Fruit fly (Drosophila melanogaster): ENCODE data around the gene Gdh.

Gene Gdh

dm6 chr3R:23921701-23922501 is 21.0 kb downstream of the Gdh start:
- no peak for TF ChIP-seq Mnt (GFP tag; optimal IDR thresholded peaks at IDR 0.05)
- peak; percentile 31 for TF ChIP-seq cic (GFP tag; optimal IDR thresholded peaks at IDR 0.05)
- peak; percentile 66 for TF ChIP-seq tj (GFP tag; optimal IDR thresholded peaks at IDR 0.05)

- TF ChIP-seq pad (GFP tag; optimal IDR thresholded peaks at IDR 0.05) (no peak), CG1620 (GFP tag; optimal IDR thresholded peaks at IDR 0.05) (no peak), ovo (GFP tag; optimal IDR thresholded peaks at IDR 0.05) (no peak), cnc (optimal IDR thresholded peaks at IDR 0.05) (no peak), tj (GFP tag; optimal IDR thresholded peaks at IDR 0.05) (no peak), CG7101 (tag; optimal IDR thresholded peaks at IDR 0.05) (peak; percentile 52), kay (GFP tag; ENCODE audit: borderline replicate concordance) (no peak), Mnt (GFP tag; optimal IDR thresholded peaks at IDR 0.05) (no peak), Hr96 (GFP tag; optimal IDR thresholded peaks at IDR 0.05) (no peak), Clk (GFP tag; optimal IDR thresholded peaks at IDR 0.05) (no peak), cic (GFP tag; optimal IDR thresholded peaks at IDR 0.05) (no peak), CG5204 (GFP tag; optimal IDR thresholded peaks at IDR 0.05) (no peak), Crg-1 (GFP tag; optimal IDR thresholded peaks at IDR 0.05) (no peak), toe (GFP tag; optimal IDR thresholded peaks at IDR 0.05) (no peak), CG11617 (GFP tag; optimal IDR thresholded peaks at IDR 0.05) (peak; percentile 39), CG7045 (GFP tag; optimal IDR thresholded peaks at IDR 0.05) (no peak), bab1 (GFP tag; optimal IDR thresholded peaks at IDR 0.05) (peak; percentile 67), CG12768 (GFP tag; optimal IDR thresholded peaks at IDR 0.05) (peak; percentile 9), CG33017 (tag; optimal IDR thresholded peaks at IDR 0.05) (peak; percentile 62), CG14711 (tag; optimal IDR thresholded peaks at IDR 0.05) (peak; percentile 43)
These were observed 21.9 kb downstream of the Gdh start for dm6 chr3R:23920874-23921539.

- TF ChIP-seq CG1620 (GFP tag; optimal IDR thresholded peaks at IDR 0.05) (no peak), CG11617 (GFP tag; optimal IDR thresholded peaks at IDR 0.05) (no peak), Crg-1 (GFP tag; optimal IDR thresholded peaks at IDR 0.05) (no peak), cnc (optimal IDR thresholded peaks at IDR 0.05) (no peak), Clk (GFP tag; optimal IDR thresholded peaks at IDR 0.05) (no peak), CG5204 (GFP tag; optimal IDR thresholded peaks at IDR 0.05) (no peak), CG33017 (tag; optimal IDR thresholded peaks at IDR 0.05) (no peak), kay (GFP tag; ENCODE audit: borderline replicate concordance) (no peak), Hr96 (GFP tag; optimal IDR thresholded peaks at IDR 0.05) (no peak), CG7045 (GFP tag; optimal IDR thresholded peaks at IDR 0.05) (no peak)
These were observed 22.5 kb downstream of the Gdh start for dm6 chr3R:23920387-23920786.

dm6 chr3R:23919366-23919765 is 23.5 kb downstream of the Gdh start:
- TF ChIP-seq Crg-1 (GFP tag; optimal IDR thresholded peaks at IDR 0.05): no peak
- no peak for TF ChIP-seq Mnt (GFP tag; optimal IDR thresholded peaks at IDR 0.05)
- TF ChIP-seq toe (GFP tag; optimal IDR thresholded peaks at IDR 0.05): no peak
- TF ChIP-seq CG14711 (tag; optimal IDR thresholded peaks at IDR 0.05): no peak
- no peak for TF ChIP-seq CG33017 (tag; optimal IDR thresholded peaks at IDR 0.05)
- TF ChIP-seq CG5204 (GFP tag; optimal IDR thresholded peaks at IDR 0.05): no peak

dm6 chr3R:23915967-23916366 is 26.9 kb downstream of the Gdh start:
- TF ChIP-seq toe (GFP tag; optimal IDR thresholded peaks at IDR 0.05) (no peak), kay (GFP tag; ENCODE audit: borderline replicate concordance) (no peak), cnc (optimal IDR thresholded peaks at IDR 0.05) (no peak), ovo (GFP tag; optimal IDR thresholded peaks at IDR 0.05) (no peak), CG12768 (GFP tag; optimal IDR thresholded peaks at IDR 0.05) (no peak), CG5204 (GFP tag; optimal IDR thresholded peaks at IDR 0.05) (no peak), Clk (GFP tag; optimal IDR thresholded peaks at IDR 0.05) (no peak), bab1 (GFP tag; optimal IDR thresholded peaks at IDR 0.05) (no peak), Mnt (GFP tag; optimal IDR thresholded peaks at IDR 0.05) (no peak), CG1620 (GFP tag; optimal IDR thresholded peaks at IDR 0.05) (no peak), pad (GFP tag; optimal IDR thresholded peaks at IDR 0.05) (no peak), CG7101 (tag; optimal IDR thresholded peaks at IDR 0.05) (no peak), CG7045 (GFP tag; optimal IDR thresholded peaks at IDR 0.05) (no peak), CG33017 (tag; optimal IDR thresholded peaks at IDR 0.05) (no peak), tj (GFP tag; optimal IDR thresholded peaks at IDR 0.05) (no peak)

dm6 chr3R:23915042-23915428 is 27.9 kb downstream of the Gdh start:
- TF ChIP-seq CG14711 (tag; optimal IDR thresholded peaks at IDR 0.05): peak; percentile 5
- TF ChIP-seq CG12768 (GFP tag; optimal IDR thresholded peaks at IDR 0.05): no peak
- no peak for TF ChIP-seq bab1 (GFP tag; optimal IDR thresholded peaks at IDR 0.05)
